Worm (Caenorhabditis elegans) whole organism, L1 larva: Measurements from ENCODE around the gene gcy-1.

Experiments
- C16A3.4 ChIP-seq: fragments of 150-350 bp; optimal IDR thresholded peaks from 2 replicates; lab custom pipeline; 2014; ENCODE audit warnings: missing biosample characterization, missing genetic modification characterization
- F16B12.6 ChIP-seq: fragments of 150-350 bp; optimal IDR thresholded peaks from 2 replicates; lab custom pipeline; 2014; ENCODE audit warnings: missing biosample characterization, missing genetic modification characterization
- alr-1 ChIP-seq: fragments of 200-800 bp; sonication (Bioruptor generic); optimal IDR thresholded peaks from 2 replicates; lab custom pipeline; 2018; ENCODE audit warnings: borderline replicate concordance, mild to moderate bottlenecking, missing genetic modification characterization, missing compliant biosample characterization
- ama-1 ChIP-seq: fragments of 150-350 bp; optimal IDR thresholded peaks from 2 replicates; lab custom pipeline; 2014
- ceh-63 ChIP-seq: fragments of 200-800 bp; sonication (Bioruptor generic); optimal IDR thresholded peaks from 2 replicates; lab custom pipeline; 2018; ENCODE audit warnings: mild to moderate bottlenecking, missing genetic modification characterization, missing compliant biosample characterization
- ceh-82 ChIP-seq, 3 experiments: fragments of 150-350 bp in 1 of 3; sonication (generic microtip) in 2 of 3; optimal IDR thresholded peaks; 2 replicates each; lab custom pipeline; 2014 to 2017; ENCODE audit warnings: missing biosample characterization in 3 of 3, missing genetic modification characterization in 3 of 3
- ces-1 ChIP-seq: fragments of 150-350 bp; optimal IDR thresholded peaks from 2 replicates; lab custom pipeline; 2014; ENCODE audit warnings: missing biosample characterization, missing genetic modification reagents, missing genetic modification characterization
- efl-1 ChIP-seq, 4 experiments: fragments of 150-350 bp; optimal IDR thresholded peaks in 3 of 4; peaks in 1 of 4; 1 replicate in 1 of 4; 2 replicates in 3 of 4; lab custom pipeline; 2014; ENCODE audit warnings: missing biosample characterization in 2 of 4, missing genetic modification characterization in 2 of 4, missing genetic modification reagents in 2 of 4
- elt-2 ChIP-seq: sonication (generic microtip); optimal IDR thresholded peaks from 2 replicates; lab custom pipeline; 2016; ENCODE audit warnings: missing genetic modification characterization, mild to moderate bottlenecking, inconsistent platforms, missing compliant biosample characterization, missing genetic modification reagents
- ets-5 ChIP-seq: fragments of 200-800 bp; sonication (Bioruptor generic); IDR thresholded peaks from 2 replicates; pipeline ENCODE4 v1.3.6; 2022; ENCODE audit warnings: missing genetic modification characterization, missing compliant biosample characterization
- fkh-4 ChIP-seq: sonication (generic microtip); optimal IDR thresholded peaks from 2 replicates; lab custom pipeline; 2016; ENCODE audit warnings: missing compliant biosample characterization, missing genetic modification characterization, borderline replicate concordance
- fos-1 ChIP-seq: fragments of 150-350 bp; optimal IDR thresholded peaks from 2 replicates; lab custom pipeline; 2014; ENCODE audit warnings: missing biosample characterization, missing genetic modification characterization
- hlh-17 ChIP-seq: fragments of 200-800 bp; sonication (Bioruptor generic); optimal IDR thresholded peaks from 2 replicates; lab custom pipeline; 2018; ENCODE audit warnings: missing genetic modification characterization, mild to moderate bottlenecking, missing compliant biosample characterization, moderate library complexity, borderline replicate concordance
- jun-1 ChIP-seq: fragments of 150-350 bp; optimal IDR thresholded peaks from 2 replicates; lab custom pipeline; 2014; ENCODE audit warnings: missing biosample characterization, missing genetic modification reagents, missing genetic modification characterization
- lin-15B ChIP-seq: fragments of 150-350 bp; sonication (generic microtip); optimal IDR thresholded peaks from 3 replicates; lab custom pipeline; 2014; ENCODE audit warnings: missing biosample characterization, missing genetic modification characterization
- lin-35 ChIP-seq, 2 experiments: fragments of 150-350 bp; optimal IDR thresholded peaks; 2 replicates each; lab custom pipeline; 2014; ENCODE audit warnings: missing biosample characterization in 2 of 2, missing genetic modification characterization in 2 of 2, missing genetic modification reagents in 2 of 2
- lin-39 ChIP-seq: fragments of 150-350 bp; optimal IDR thresholded peaks from 2 replicates; lab custom pipeline; 2014; ENCODE audit warnings: missing biosample characterization, missing genetic modification reagents, missing genetic modification characterization
- lsy-2 ChIP-seq, 2 experiments: fragments of 150-350 bp; optimal IDR thresholded peaks; 2 replicates each; lab custom pipeline; 2014; ENCODE audit warnings: missing biosample characterization in 2 of 2, missing genetic modification characterization in 2 of 2
- mab-9 ChIP-seq: fragments of 200-800 bp; sonication (Bioruptor generic); IDR thresholded peaks from 2 replicates; pipeline ENCODE4 v1.3.6; 2022; ENCODE audit warnings: missing genetic modification reagents, missing genetic modification characterization, missing compliant biosample characterization
- mdl-1 ChIP-seq, 2 experiments: fragments of 150-350 bp; optimal IDR thresholded peaks; 2 replicates each; lab custom pipeline; 2014 to 2017; ENCODE audit warnings: missing biosample characterization in 2 of 2, missing genetic modification characterization in 2 of 2, inconsistent platforms in 1 of 2
- mef-2 ChIP-seq: fragments of 150-350 bp; optimal IDR thresholded peaks from 2 replicates; lab custom pipeline; 2014; ENCODE audit warnings: missing biosample characterization, missing genetic modification characterization
- nhr-19 ChIP-seq: fragments of 200-800 bp; sonication (Bioruptor generic); conservative IDR thresholded peaks from 2 replicates; pipeline ENCODE4 v1.3.6; 2022; ENCODE audit warnings: missing genetic modification characterization, missing compliant biosample characterization
- nhr-20 ChIP-seq: sonication (generic microtip); optimal IDR thresholded peaks from 2 replicates; lab custom pipeline; 2016; ENCODE audit warnings: mild to moderate bottlenecking, missing genetic modification characterization, missing compliant biosample characterization
- nhr-237 ChIP-seq: fragments of 150-350 bp; optimal IDR thresholded peaks from 2 replicates; lab custom pipeline; 2014; ENCODE audit warnings: missing biosample characterization, missing genetic modification characterization
- nhr-28 ChIP-seq: fragments of 150-350 bp; optimal IDR thresholded peaks from 2 replicates; lab custom pipeline; 2014; ENCODE audit warnings: missing biosample characterization, missing genetic modification characterization
- nhr-71 ChIP-seq: sonication (generic microtip); optimal IDR thresholded peaks from 2 replicates; lab custom pipeline; 2016; ENCODE audit warnings: mild to moderate bottlenecking, missing genetic modification characterization, moderate library complexity, missing compliant biosample characterization
- nhr-85 ChIP-seq: sonication (generic microtip); peaks from one replicate; lab custom pipeline; 2016; ENCODE audit warnings: missing genetic modification characterization, inconsistent platforms, missing compliant biosample characterization
- nhr-90 ChIP-seq: sonication (generic microtip); optimal IDR thresholded peaks from 2 replicates; lab custom pipeline; 2016; ENCODE audit warnings: mild to moderate bottlenecking, missing genetic modification characterization, missing compliant biosample characterization; ENCODE audit not compliant: poor library complexity
- pqm-1 ChIP-seq: sonication (generic microtip); optimal IDR thresholded peaks from 3 replicates; lab custom pipeline; 2017; ENCODE audit warnings: missing biosample characterization, missing genetic modification characterization
- rnt-1 ChIP-seq: sonication (generic microtip); optimal IDR thresholded peaks from 2 replicates; lab custom pipeline; 2016; ENCODE audit warnings: mild to moderate bottlenecking, missing genetic modification characterization, moderate library complexity, missing compliant biosample characterization
- skn-1 ChIP-seq: fragments of 150-350 bp; optimal IDR thresholded peaks from 2 replicates; lab custom pipeline; 2014; ENCODE audit warnings: missing biosample characterization, missing genetic modification characterization
- snu-23 ChIP-seq: sonication (generic microtip); optimal IDR thresholded peaks from 2 replicates; lab custom pipeline; 2016; ENCODE audit warnings: missing genetic modification characterization, missing compliant biosample characterization
- sptf-1 ChIP-seq: fragments of 150-350 bp; optimal IDR thresholded peaks from 2 replicates; lab custom pipeline; 2014; ENCODE audit warnings: missing biosample characterization, missing genetic modification characterization
- sup-37 ChIP-seq: fragments of 200-800 bp; sonication (Bioruptor generic); optimal IDR thresholded peaks from 2 replicates; lab custom pipeline; 2018; ENCODE audit warnings: mild to moderate bottlenecking, missing genetic modification characterization, missing compliant biosample characterization
- tbx-2 ChIP-seq: sonication (generic microtip); optimal IDR thresholded peaks from 2 replicates; lab custom pipeline; 2016; ENCODE audit warnings: missing genetic modification characterization, missing compliant biosample characterization

gcy-1 gene

ce11 chrII:9522986-9523385, 6.2 kb upstream of the gcy-1 start, which contains the start of gene AH6.17:
Gene AH6.17 (plus strand): TSS chrII:9523170.
- TF ChIP-seq C16A3.4 (tag; lab: Kevin White, UChicago) (no peak), skn-1 (tag; lab: Kevin White, UChicago) (no peak), lin-35 (GFP tag; optimal IDR thresholded peaks at IDR 0.05; lab: Kevin White, UChicago) (no peak), jun-1 (no peak), ets-5 (GFP tag; lab: Robert Waterston, UW) (no peak), mef-2 (tag; lab: Kevin White, UChicago) (no peak), ceh-63 (GFP tag; lab: Kevin White, UChicago) (no peak), ceh-82 (tag; optimal IDR thresholded peaks at IDR 0.05; lab: Kevin White, UChicago) (no peak), nhr-20 (tag; lab: Kevin White, UChicago) (no peak), nhr-28 (no peak), hlh-17 (GFP tag; lab: Kevin White, UChicago) (no peak), fos-1 (tag; lab: Kevin White, UChicago) (no peak), nhr-90 (tag; lab: Kevin White, UChicago) (no peak)
- TF ChIP-seq, all 84 proteins: peak for 0

- TF ChIP-seq ets-5 (GFP tag; lab: Robert Waterston, UW) (no peak), mab-9 (GFP tag; lab: Robert Waterston, UW) (no peak), rnt-1 (tag; lab: Kevin White, UChicago) (no peak), sup-37 (no peak)
These were observed 4.8 kb upstream of the gcy-1 start, which contains the start of gene sra-1 for ce11 chrII:9521570-9521969. Gene sra-1 (minus strand): TSS chrII:9521670.

ce11 chrII:9518781-9519180, 2.0 kb upstream of the gcy-1 start, which contains the start of the genes sfxn-1.1 and AH6.3:
Gene sfxn-1.1 (minus strand): TSS chrII:9518881.
Gene AH6.3 (plus strand): TSS chrII:9519055.
- no peak for TF ChIP-seq ama-1
- no peak for TF ChIP-seq lin-39 (tag; lab: Kevin White, UChicago)
- no peak for TF ChIP-seq fkh-4
- TF ChIP-seq nhr-90 (tag; lab: Kevin White, UChicago): no peak
- TF ChIP-seq F16B12.6 (tag; lab: Kevin White, UChicago): no peak
- TF ChIP-seq mab-9 (GFP tag; lab: Robert Waterston, UW): no peak
- TF ChIP-seq nhr-85 (tag; lab: Kevin White, UChicago): no peak
- no peak for TF ChIP-seq sptf-1 (tag; lab: Kevin White, UChicago)
- no peak for TF ChIP-seq lin-15B (tag; lab: Kevin White, UChicago)
- no peak for TF ChIP-seq pqm-1
- no peak for TF ChIP-seq nhr-237 (tag; lab: Kevin White, UChicago)
- no peak for TF ChIP-seq nhr-20 (tag; lab: Kevin White, UChicago)

- no peak for TF ChIP-seq ces-1 (GFP tag; lab: Kevin White, UChicago)
These were observed 9.6 kb downstream of the gcy-1 start, which contains the start of gene gcy-3 for ce11 chrII:9507181-9507580. Gene gcy-3 (minus strand): TSS chrII:9507281.

ce11 chrII:9501955-9502354, 14.8 kb downstream of the gcy-1 start:
- TF ChIP-seq snu-23 (no peak), jun-1 (peak; percentile 21), lin-35 (GFP tag; optimal IDR thresholded peaks at IDR 0.05; lab: Kevin White, UChicago) (peak in 1 of 2 experiments; percentile 50), nhr-71 (peak; percentile 51), lsy-2 (tag; optimal IDR thresholded peaks at IDR 0.05; lab: Kevin White, UChicago) (peak in 1 of 2 experiments; percentile 7), efl-1 (optimal IDR thresholded peaks at IDR 0.05; lab: Kevin White, UChicago) (no peak), efl-1 (GFP tag; optimal IDR thresholded peaks at IDR 0.05 in 1 of 2; lab: Kevin White, UChicago) (peak in 1 of 2 experiments; percentile 57), alr-1 (tag; lab: Kevin White, UChicago) (no peak), mdl-1 (tag; optimal IDR thresholded peaks at IDR 0.05; lab: Kevin White, UChicago) (peak in 1 of 2 experiments; percentile 48), nhr-19 (GFP tag; lab: Robert Waterston, UW) (0 out of 2 replicates have a peak, but pooled peaks have one; percentile 12), nhr-90 (tag; lab: Kevin White, UChicago) (peak; percentile 23), tbx-2 (tag; lab: Kevin White, UChicago) (no peak), elt-2 (peak; percentile 97)
